Fruit fly (Drosophila melanogaster) whole organism, embryonic: ENCODE data around the gene Lip2.

ENCODE experiments used
- Adf1 ChIP-seq: fragments of 200-800 bp; sonication (Bioruptor generic); IDR thresholded peaks from 2 replicates; pipeline ENCODE4 v1.3.6; 2022; ENCODE audit warnings: missing biosample characterization, missing genetic modification characterization
- Atf3 ChIP-seq: fragments of 200-800 bp; sonication (Bioruptor generic); optimal IDR thresholded peaks from 3 replicates; lab custom pipeline; 2016; ENCODE audit warnings: missing biosample characterization, missing genetic modification characterization
- CG11560 ChIP-seq: fragments of 200-800 bp; sonication (Bioruptor generic); IDR thresholded peaks from 3 replicates; pipeline ENCODE4 v1.3.6; 2022; ENCODE audit warnings: missing biosample characterization, missing genetic modification characterization
- CG12155 ChIP-seq: fragments of 200-800 bp; sonication (Bioruptor generic); optimal IDR thresholded peaks from 3 replicates; lab custom pipeline; 2016; ENCODE audit warnings: missing biosample characterization, missing genetic modification characterization
- CG14965 ChIP-seq: fragments of 200-800 bp; sonication (Bioruptor generic); optimal IDR thresholded peaks from 2 replicates; lab custom pipeline; 2016; ENCODE audit warnings: missing biosample characterization, missing genetic modification characterization, borderline replicate concordance
- CG17186 ChIP-seq: fragments of 200-800 bp; sonication (Bioruptor generic); optimal IDR thresholded peaks from 3 replicates; lab custom pipeline; 2017; ENCODE audit warnings: missing biosample characterization, missing genetic modification reagents, missing genetic modification characterization
- CG17802 ChIP-seq: fragments of 200-800 bp; sonication (Bioruptor generic); optimal IDR thresholded peaks from 2 replicates; lab custom pipeline; 2018; ENCODE audit warnings: missing biosample characterization, mild to moderate bottlenecking, missing genetic modification characterization, moderate library complexity
- CG17829 ChIP-seq: fragments of 200-800 bp; optimal IDR thresholded peaks from 2 replicates; lab custom pipeline; 2019; ENCODE audit warnings: missing biosample characterization, mild to moderate bottlenecking, missing genetic modification characterization, moderate library complexity
- CG18262 ChIP-seq: fragments of 200-800 bp; optimal IDR thresholded peaks from 3 replicates; lab custom pipeline; 2019; ENCODE audit warnings: missing biosample characterization, mild to moderate bottlenecking, missing genetic modification characterization, moderate library complexity
- CG18764 ChIP-seq: fragments of 200-800 bp; sonication (Bioruptor generic); optimal IDR thresholded peaks from 3 replicates; lab custom pipeline; 2016; ENCODE audit warnings: missing biosample characterization, missing genetic modification characterization
- CG2712 ChIP-seq: fragments of 200-800 bp; optimal IDR thresholded peaks from 3 replicates; lab custom pipeline; 2019; ENCODE audit warnings: missing biosample characterization, mild to moderate bottlenecking, missing genetic modification characterization, moderate library complexity
- CG3065 ChIP-seq: fragments of 200-800 bp; sonication (Bioruptor generic); optimal IDR thresholded peaks from 2 replicates; lab custom pipeline; 2016; ENCODE audit warnings: missing biosample characterization, missing genetic modification characterization
- CG3407 ChIP-seq: fragments of 200-800 bp; sonication (Bioruptor generic); optimal IDR thresholded peaks from 2 replicates; lab custom pipeline; 2018; ENCODE audit warnings: missing biosample characterization, mild to moderate bottlenecking, missing genetic modification characterization
- CG3995 ChIP-seq: fragments of 200-800 bp; sonication (Bioruptor generic); optimal IDR thresholded peaks from 3 replicates; lab custom pipeline; 2016; ENCODE audit warnings: missing biosample characterization, missing genetic modification characterization
- CG7556 ChIP-seq: fragments of 200-800 bp; sonication (Bioruptor generic); optimal IDR thresholded peaks from 2 replicates; lab custom pipeline; 2017; ENCODE audit warnings: missing biosample characterization, mild to moderate bottlenecking, missing genetic modification characterization
- CG8924 ChIP-seq: fragments of 200-800 bp; optimal IDR thresholded peaks from 3 replicates; lab custom pipeline; 2019; ENCODE audit warnings: missing biosample characterization, mild to moderate bottlenecking, missing genetic modification characterization, moderate library complexity
- CHES-1-like ChIP-seq: fragments of 200-800 bp; sonication (Bioruptor generic); optimal IDR thresholded peaks from 2 replicates; lab custom pipeline; 2016; ENCODE audit warnings: missing biosample characterization, missing genetic modification characterization
- CoRest ChIP-seq: fragments of 200-800 bp; sonication (Bioruptor generic); optimal IDR thresholded peaks from 3 replicates; lab custom pipeline; 2018; ENCODE audit warnings: missing biosample characterization, mild to moderate bottlenecking, missing genetic modification characterization, moderate library complexity
- Dip2 ChIP-seq: fragments of 200-800 bp; sonication (Bioruptor generic); IDR thresholded peaks from 2 replicates; pipeline ENCODE4 v1.3.6; 2022; ENCODE audit warnings: missing biosample characterization, missing genetic modification characterization
- Dref ChIP-seq: fragments of 200-800 bp; sonication (Bioruptor generic); IDR thresholded peaks from 2 replicates; pipeline ENCODE4 v1.3.6; 2022; ENCODE audit warnings: missing biosample characterization, missing genetic modification characterization
- E2f1 ChIP-seq: fragments of 200-800 bp; sonication (Bioruptor generic); IDR thresholded peaks from 2 replicates; pipeline ENCODE4 v1.3.6; 2022; ENCODE audit warnings: missing biosample characterization, missing genetic modification characterization
- Hmr ChIP-seq: fragments of 200-800 bp; sonication (Bioruptor generic); optimal IDR thresholded peaks from 3 replicates; lab custom pipeline; 2017; ENCODE audit warnings: mild to moderate bottlenecking, missing biosample characterization, missing genetic modification reagents, missing genetic modification characterization
- Hr51 ChIP-seq, 2 experiments: fragments of 200-800 bp; sonication (Bioruptor generic); optimal IDR thresholded peaks; 2 replicates in 1 of 2; 3 replicates in 1 of 2; lab custom pipeline; 2016 to 2018; ENCODE audit warnings: missing biosample characterization in 2 of 2, missing genetic modification characterization in 2 of 2, mild to moderate bottlenecking in 1 of 2, moderate library complexity in 1 of 2
- MESR4 ChIP-seq: fragments of 200-800 bp; sonication (Bioruptor generic); optimal IDR thresholded peaks from 2 replicates; lab custom pipeline; 2018; ENCODE audit warnings: missing biosample characterization, mild to moderate bottlenecking, missing genetic modification characterization, moderate library complexity
- Myb ChIP-seq: fragments of 200-800 bp; sonication (Bioruptor generic); optimal IDR thresholded peaks from 2 replicates; lab custom pipeline; 2016; ENCODE audit warnings: missing biosample characterization, missing genetic modification characterization
- NFAT ChIP-seq: fragments of 200-800 bp; sonication (Bioruptor generic); IDR thresholded peaks from 2 replicates; pipeline ENCODE4 v1.3.6; 2022; ENCODE audit warnings: missing biosample characterization, missing genetic modification characterization
- Neu2 ChIP-seq: fragments of 200-800 bp; sonication (Bioruptor generic); optimal IDR thresholded peaks from 3 replicates; lab custom pipeline; 2016; ENCODE audit warnings: missing biosample characterization, missing genetic modification characterization, borderline replicate concordance
- PHDP ChIP-seq: fragments of 200-800 bp; sonication (Bioruptor generic); optimal IDR thresholded peaks from 3 replicates; lab custom pipeline; 2018; ENCODE audit warnings: missing biosample characterization, mild to moderate bottlenecking, missing genetic modification characterization, moderate library complexity
- Pdp1 ChIP-seq, 2 experiments: fragments of 200-800 bp; sonication (Bioruptor generic); optimal IDR thresholded peaks; 3 replicates each; lab custom pipeline; 2016; ENCODE audit warnings: missing biosample characterization in 2 of 2, missing genetic modification characterization in 2 of 2, mild to moderate bottlenecking in 1 of 2, moderate library complexity in 1 of 2
- Ptx1 ChIP-seq: fragments of 200-800 bp; sonication (Bioruptor generic); IDR thresholded peaks from 2 replicates; pipeline ENCODE4 v1.3.6; 2022; ENCODE audit warnings: missing biosample characterization, missing genetic modification characterization
- Rfx ChIP-seq: fragments of 200-800 bp; sonication (Bioruptor generic); IDR thresholded peaks from 2 replicates; pipeline ENCODE4 v1.3.6; 2022; ENCODE audit warnings: missing biosample characterization, missing genetic modification characterization
- Sin3A ChIP-seq: fragments of >200 bp; optimal IDR thresholded peaks from 2 replicates; lab custom pipeline; 2018
- br ChIP-seq: fragments of >200 bp; optimal IDR thresholded peaks from 2 replicates; lab custom pipeline; 2017
- bsh ChIP-seq, 2 experiments: fragments of 200-800 bp; sonication (Bioruptor generic); optimal IDR thresholded peaks; 2 replicates each; lab custom pipeline; 2017 to 2018; ENCODE audit warnings: mild to moderate bottlenecking in 2 of 2, missing biosample characterization in 2 of 2, missing genetic modification characterization in 2 of 2, moderate library complexity in 1 of 2
- chn ChIP-seq: fragments of 200-800 bp; sonication (Bioruptor generic); optimal IDR thresholded peaks from 2 replicates; lab custom pipeline; 2016; ENCODE audit warnings: missing biosample characterization, missing genetic modification characterization
- dati ChIP-seq: fragments of 200-800 bp; sonication (Bioruptor generic); IDR thresholded peaks from 2 replicates; pipeline ENCODE4 v1.3.6; 2022; ENCODE audit warnings: missing biosample characterization, missing genetic modification characterization
- dm ChIP-seq: fragments of 200-800 bp; sonication (Bioruptor generic); optimal IDR thresholded peaks from 3 replicates; lab custom pipeline; 2016; ENCODE audit warnings: missing biosample characterization, missing genetic modification characterization
- dysf ChIP-seq: fragments of 200-800 bp; sonication (Bioruptor generic); IDR thresholded peaks from 3 replicates; pipeline ENCODE4 v1.3.6; 2022; ENCODE audit warnings: missing biosample characterization, missing genetic modification characterization
- ems ChIP-seq: fragments of 200-800 bp; sonication (Bioruptor generic); optimal IDR thresholded peaks from 3 replicates; lab custom pipeline; 2016; ENCODE audit warnings: missing biosample characterization, missing genetic modification characterization
- gem ChIP-seq: fragments of 200-800 bp; sonication (Bioruptor generic); optimal IDR thresholded peaks from 2 replicates; lab custom pipeline; 2019; ENCODE audit warnings: missing biosample characterization, mild to moderate bottlenecking, missing genetic modification characterization, moderate library complexity
- hbn ChIP-seq: fragments of 200-800 bp; sonication (Bioruptor generic); IDR thresholded peaks from 2 replicates; pipeline ENCODE4 v1.3.6; 2022; ENCODE audit warnings: missing biosample characterization, missing genetic modification characterization; ENCODE audit not compliant: partially characterized antibody
- her ChIP-seq: fragments of 200-800 bp; sonication (Bioruptor generic); optimal IDR thresholded peaks from 2 replicates; lab custom pipeline; 2016; ENCODE audit warnings: missing biosample characterization, missing genetic modification characterization
- lbe ChIP-seq: fragments of 200-800 bp; sonication (Bioruptor generic); optimal IDR thresholded peaks from 2 replicates; lab custom pipeline; 2016; ENCODE audit warnings: missing biosample characterization, mild to moderate bottlenecking, missing genetic modification characterization
- luna ChIP-seq: fragments of 200-800 bp; sonication (Bioruptor generic); optimal IDR thresholded peaks from 2 replicates; lab custom pipeline; 2016; ENCODE audit warnings: missing biosample characterization, missing genetic modification characterization
- nerfin-1 ChIP-seq: fragments of 200-800 bp; sonication (Bioruptor generic); optimal IDR thresholded peaks from 3 replicates; lab custom pipeline; 2019; ENCODE audit warnings: missing biosample characterization, mild to moderate bottlenecking, missing genetic modification characterization, moderate library complexity
- pb ChIP-seq: fragments of 200-800 bp; sonication (Bioruptor generic); optimal IDR thresholded peaks from 3 replicates; lab custom pipeline; 2016; ENCODE audit warnings: missing biosample characterization, missing genetic modification characterization
- rib ChIP-seq: fragments of 200-800 bp; sonication (Bioruptor generic); IDR thresholded peaks from 2 replicates; pipeline ENCODE4 v1.3.6; 2022; ENCODE audit warnings: missing biosample characterization, missing genetic modification characterization
- sens ChIP-seq: fragments of 200-800 bp; sonication (Bioruptor generic); peaks from one replicate; lab custom pipeline; 2016; ENCODE audit warnings: missing biosample characterization, missing genetic modification characterization
- sna ChIP-seq: fragments of 200-800 bp; sonication (Bioruptor generic); IDR thresholded peaks from 2 replicates; pipeline ENCODE4 v1.3.6; 2022; ENCODE audit warnings: missing biosample characterization, missing genetic modification characterization; ENCODE audit not compliant: partially characterized antibody
- ssp ChIP-seq: fragments of 200-800 bp; sonication (Bioruptor generic); IDR thresholded peaks from 2 replicates; pipeline ENCODE4 v1.3.6; 2022; ENCODE audit warnings: missing biosample characterization, missing genetic modification characterization
- sug ChIP-seq: fragments of 200-800 bp; optimal IDR thresholded peaks from 2 replicates; lab custom pipeline; 2019; ENCODE audit warnings: missing biosample characterization, mild to moderate bottlenecking, missing genetic modification characterization, moderate library complexity
- tna ChIP-seq: fragments of 200-800 bp; sonication (Bioruptor generic); IDR thresholded peaks from 2 replicates; pipeline ENCODE4 v1.3.6; 2022; ENCODE audit warnings: missing biosample characterization, missing genetic modification characterization; ENCODE audit not compliant: partially characterized antibody

Gene Lip2

dm6 chr2L:10735923-10736322 is 26.7 kb upstream of the Lip2 start, which contains the start of gene Nup107 (continued):
- no peak for TF ChIP-seq CG7556 (GFP tag; lab: Kevin White, UChicago)
- TF ChIP-seq Dip2 (GFP tag; lab: Robert Waterston, UW), result no peak
- peak; percentile 4 for TF ChIP-seq PHDP (tag; lab: Kevin White, UChicago)
- peak; percentile 40 for TF ChIP-seq CG17829 (tag; lab: Kevin White, UChicago)
- TF ChIP-seq CoRest, result peak; percentile 30
- TF ChIP-seq bsh (GFP tag; optimal IDR thresholded peaks at IDR 0.05; lab: Kevin White, UChicago), result peak in 1 of 2 experiments; percentile 13
- TF ChIP-seq Sin3A, result peak; percentile 62
- no peak for TF ChIP-seq CG11560 (tag; lab: Robert Waterston, UW)
- TF ChIP-seq tna (GFP tag; lab: Robert Waterston, UW), result no peak
- no peak for TF ChIP-seq Hr51 (GFP tag; optimal IDR thresholded peaks at IDR 0.05; lab: Kevin White, UChicago)
- peak; percentile 30 for TF ChIP-seq chn (GFP tag; lab: Kevin White, UChicago)
- TF ChIP-seq CG8924 (tag; lab: Kevin White, UChicago), result no peak
- 0 out of 2 replicates have a peak, but pooled peaks have one; percentile 32 for TF ChIP-seq E2f1
- TF ChIP-seq sna (GFP tag; lab: Robert Waterston, UW), result no peak
- TF ChIP-seq CG17186, result no peak
- TF ChIP-seq sens (GFP tag; lab: Kevin White, UChicago), result peak; percentile 84
- peak; percentile 18 for TF ChIP-seq Myb (GFP tag; lab: Kevin White, UChicago)
- no peak for TF ChIP-seq Ptx1
- no peak for TF ChIP-seq br
- TF ChIP-seq CG2712 (tag; lab: Kevin White, UChicago), result peak; percentile 44
- TF ChIP-seq CG14965 (GFP tag; lab: Kevin White, UChicago), result no peak
- no peak for TF ChIP-seq Neu2 (GFP tag; lab: Kevin White, UChicago)
- no peak for TF ChIP-seq ems
- no peak for TF ChIP-seq CG18262 (tag; lab: Kevin White, UChicago)
- peak; percentile 8 for TF ChIP-seq her
- peak in 1 of 2 experiments; percentile 52 for TF ChIP-seq Pdp1 (GFP tag; optimal IDR thresholded peaks at IDR 0.05; lab: Kevin White, UChicago)
- TF ChIP-seq dm (GFP tag; lab: Kevin White, UChicago), result peak; percentile 46
- no peak for TF ChIP-seq luna
- no peak for TF ChIP-seq CG3407
- TF ChIP-seq hbn (GFP tag; lab: Robert Waterston, UW), result no peak
- peak; percentile 18 for TF ChIP-seq nerfin-1 (tag; lab: Kevin White, UChicago)
- TF ChIP-seq gem, result peak; percentile 54
- TF ChIP-seq CG3065, result peak; percentile 3
- TF ChIP-seq CG18764 (GFP tag; lab: Kevin White, UChicago), result peak; percentile 37
- peak; percentile 79 for TF ChIP-seq CG17802 (tag; lab: Kevin White, UChicago)
- no peak for TF ChIP-seq Hmr (GFP tag; lab: Kevin White, UChicago)
- no peak for TF ChIP-seq lbe (GFP tag; lab: Kevin White, UChicago)
- TF ChIP-seq pb (GFP tag; lab: Kevin White, UChicago), result no peak
- TF ChIP-seq Rfx, result peak; percentile 34; the same call in 1 of the 2 replicates
- TF ChIP-seq MESR4 (GFP tag; lab: Kevin White, UChicago), result peak; percentile 43
- no peak for TF ChIP-seq dati (GFP tag; lab: Robert Waterston, UW)
- no peak for TF ChIP-seq CG3995 (GFP tag; lab: Kevin White, UChicago)
- no peak for TF ChIP-seq Adf1 (GFP tag; lab: Robert Waterston, UW)
- no peak for TF ChIP-seq sug (tag; lab: Kevin White, UChicago)
- peak; percentile 44 for TF ChIP-seq Dref (GFP tag; lab: Robert Waterston, UW)
- TF ChIP-seq CG12155, result peak; percentile 60
- TF ChIP-seq dysf (GFP tag; lab: Robert Waterston, UW), result no peak
- TF ChIP-seq NFAT (GFP tag; lab: Robert Waterston, UW), result 0 out of 2 replicates have a peak, but pooled peaks have one; percentile 7
- peak; percentile 96 for TF ChIP-seq ssp
- TF ChIP-seq Atf3, result no peak
- no peak for TF ChIP-seq rib (GFP tag; lab: Robert Waterston, UW)
- TF ChIP-seq CHES-1-like (GFP tag; lab: Kevin White, UChicago), result peak; percentile 6
